Worm (Caenorhabditis elegans): Measurements from ENCODE around the gene srsx-2.

The srsx-2 gene

ce11 chrV:17438317-17438716 lies at the start of gene srsx-2:
Gene srsx-2, minus strand, starts transcription at chrV:17438417.
- TF ChIP-seq mef-2 (tag; optimal IDR thresholded peaks at IDR 0.05) (no peak), lir-3 (tag; optimal IDR thresholded peaks at IDR 0.05; ENCODE audit: poor library complexity) (no peak), zag-1 (tag; optimal IDR thresholded peaks at IDR 0.05) (no peak), unc-98 (GFP tag; IDR thresholded peaks at IDR 0.05) (no peak), lin-15B (tag; optimal IDR thresholded peaks at IDR 0.05) (no peak), efl-1 (optimal IDR thresholded peaks at IDR 0.05) (no peak), efl-1 (GFP tag; optimal IDR thresholded peaks at IDR 0.05 in 1 of 2) (no peak), nhr-11 (tag; optimal IDR thresholded peaks at IDR 0.05) (no peak), ceh-63 (GFP tag; optimal IDR thresholded peaks at IDR 0.05) (no peak), sptf-1 (tag; optimal IDR thresholded peaks at IDR 0.05) (no peak)

- TF ChIP-seq unc-86 (tag; optimal IDR thresholded peaks at IDR 0.05) (no peak), C16A3.4 (tag; optimal IDR thresholded peaks at IDR 0.05) (no peak), ceh-88 (GFP tag; IDR thresholded peaks at IDR 0.05) (no peak), aha-1 (tag; optimal IDR thresholded peaks at IDR 0.05) (no peak), elt-3 (tag; optimal IDR thresholded peaks at IDR 0.05) (no peak), swsn-7 (tag; optimal IDR thresholded peaks at IDR 0.05) (no peak), egl-27 (tag; optimal IDR thresholded peaks at IDR 0.05) (no peak), efl-3 (GFP tag; optimal IDR thresholded peaks at IDR 0.05) (no peak), mep-1 (tag; optimal IDR thresholded peaks at IDR 0.05) (no peak), nhr-76 (tag; optimal IDR thresholded peaks at IDR 0.05) (no peak), fkh-10 (GFP tag; optimal IDR thresholded peaks at IDR 0.05) (no peak), jun-1 (tag; optimal IDR thresholded peaks at IDR 0.05) (no peak)
These were observed 47.8 kb upstream of the srsx-2 start, which contains the start of gene scl-24 for ce11 chrV:17486034-17486433. Gene scl-24, plus strand, starts transcription at chrV:17486334.

ce11 chrV:17485078-17485477 lies 46.9 kb upstream of the srsx-2 start, which contains the start of gene srh-111:
Gene srh-111, minus strand, starts transcription at chrV:17485178.
- TF ChIP-seq ceh-82 (tag; optimal IDR thresholded peaks at IDR 0.05) (no peak), vab-15 (tag; optimal IDR thresholded peaks at IDR 0.05) (no peak), egl-27 (tag; optimal IDR thresholded peaks at IDR 0.05) (no peak), ceh-8 (GFP tag; optimal IDR thresholded peaks at IDR 0.05) (no peak), zip-4 (GFP tag; optimal IDR thresholded peaks at IDR 0.05) (no peak), pax-3 (tag; optimal IDR thresholded peaks at IDR 0.05) (no peak), nhr-237 (tag; optimal IDR thresholded peaks at IDR 0.05) (no peak), elt-3 (tag; optimal IDR thresholded peaks at IDR 0.05) (no peak), ets-5 (GFP tag; IDR thresholded peaks at IDR 0.05) (no peak), xbp-1 (tag; optimal IDR thresholded peaks at IDR 0.05) (no peak), C16A3.4 (tag; optimal IDR thresholded peaks at IDR 0.05) (no peak), nhr-47 (tag; optimal IDR thresholded peaks at IDR 0.05) (no peak), rnt-1 (tag; optimal IDR thresholded peaks at IDR 0.05) (no peak), pag-3 (tag; optimal IDR thresholded peaks at IDR 0.05; ENCODE audit: borderline replicate concordance, insufficient read depth) (no peak), pqm-1 (tag; optimal IDR thresholded peaks at IDR 0.05) (no peak), zag-1 (tag; optimal IDR thresholded peaks at IDR 0.05) (no peak)

- TF ChIP-seq lin-35 (GFP tag; optimal IDR thresholded peaks at IDR 0.05) (no peak), lsy-2 (tag; optimal IDR thresholded peaks at IDR 0.05) (no peak), nhr-47 (tag; optimal IDR thresholded peaks at IDR 0.05) (no peak), fkh-4 (tag; optimal IDR thresholded peaks at IDR 0.05; ENCODE audit: borderline replicate concordance) (no peak), hlh-4 (tag; optimal IDR thresholded peaks at IDR 0.05) (no peak), skn-1 (tag; optimal IDR thresholded peaks at IDR 0.05) (no peak)
These were observed 38.3 kb upstream of the srsx-2 start, which contains the start of gene srbc-61 for ce11 chrV:17476490-17476889. Gene srbc-61, plus strand, starts transcription at chrV:17476790.

Measured in whole organism, L1 larva.